Fruit fly (Drosophila melanogaster) whole organism, wandering third instar larva: ENCODE measurements around the gene CG4098.

ENCODE experiments used
- Abd-B ChIP-seq: fragments of >200 bp; optimal IDR thresholded peaks from 2 replicates; lab custom pipeline; 2017; ENCODE audit warnings: missing biosample characterization, missing genetic modification characterization
- CG32264 ChIP-seq: fragments of 200-800 bp; sonication (Bioruptor generic); optimal IDR thresholded peaks from 2 replicates; lab custom pipeline; 2016; ENCODE audit warnings: missing biosample characterization, missing genetic modification characterization
- CG9705 ChIP-seq: fragments of 200-800 bp; sonication (Bioruptor generic); optimal IDR thresholded peaks from 2 replicates; lab custom pipeline; 2018; ENCODE audit warnings: missing biosample characterization, mild to moderate bottlenecking, missing genetic modification characterization
- CrebA ChIP-seq: fragments of 200-800 bp; sonication (Bioruptor generic); optimal IDR thresholded peaks from 2 replicates; lab custom pipeline; 2016; ENCODE audit warnings: missing biosample characterization, mild to moderate bottlenecking, missing genetic modification characterization, borderline replicate concordance
- Dfd ChIP-seq: fragments of >200 bp; optimal IDR thresholded peaks from 2 replicates; lab custom pipeline; 2017; ENCODE audit warnings: missing biosample characterization, missing genetic modification characterization
- Dif ChIP-seq: fragments of 200-275, 200-300 bp; sonication (Bioruptor generic); optimal IDR thresholded peaks from 2 replicates; lab custom pipeline; 2018; ENCODE audit warnings: missing biosample characterization, missing genetic modification characterization; ENCODE audit not compliant: partially characterized antibody
- GATAd ChIP-seq: sonication (Bioruptor generic); optimal IDR thresholded peaks from 2 replicates; lab custom pipeline; 2016; ENCODE audit warnings: missing biosample characterization, missing genetic modification characterization
- HLH106 ChIP-seq: fragments of 200-800 bp; optimal IDR thresholded peaks from 3 replicates; lab custom pipeline; 2019; ENCODE audit warnings: missing biosample characterization, mild to moderate bottlenecking, missing genetic modification characterization, moderate library complexity
- Hnf4 ChIP-seq: fragments of 200-800 bp; sonication (Bioruptor generic); optimal IDR thresholded peaks from 2 replicates; lab custom pipeline; 2016; ENCODE audit warnings: missing biosample characterization, mild to moderate bottlenecking, missing genetic modification characterization
- Hr78 ChIP-seq: fragments of >200 bp; optimal IDR thresholded peaks from 2 replicates; lab custom pipeline; 2017; ENCODE audit warnings: missing biosample characterization, missing genetic modification characterization
- Hr83 ChIP-seq: fragments of 200-300 bp; sonication (Bioruptor generic); optimal IDR thresholded peaks from 2 replicates; lab custom pipeline; 2016; ENCODE audit warnings: missing biosample characterization, mild to moderate bottlenecking, missing genetic modification characterization, moderate library complexity; ENCODE audit not compliant: poor library complexity, severe bottlenecking
- Jra ChIP-seq: sonication (Bioruptor generic); optimal IDR thresholded peaks from 2 replicates; lab custom pipeline; 2016; ENCODE audit warnings: missing biosample characterization, missing genetic modification characterization
- Mio ChIP-seq: sonication (Bioruptor generic); optimal IDR thresholded peaks from 2 replicates; lab custom pipeline; 2016; ENCODE audit warnings: missing biosample characterization, missing genetic modification characterization
- Myc ChIP-seq: fragments of >200 bp; optimal IDR thresholded peaks from 2 replicates; lab custom pipeline; 2017
- N ChIP-seq: fragments of >200 bp; optimal IDR thresholded peaks from 2 replicates; lab custom pipeline; 2018; ENCODE audit warnings: missing biosample characterization, missing external identifiers, missing genetic modification characterization
- OdsH ChIP-seq: fragments of 200-800 bp; sonication (Bioruptor generic); optimal IDR thresholded peaks from 2 replicates; lab custom pipeline; 2016; ENCODE audit warnings: missing biosample characterization, mild to moderate bottlenecking, missing genetic modification characterization
- Rel ChIP-seq, 2 experiments: fragments of 200-800 bp; sonication (Bioruptor generic) in 1 of 2; optimal IDR thresholded peaks; 2 replicates in 1 of 2; 3 replicates in 1 of 2; lab custom pipeline; 2016 to 2019; ENCODE audit warnings: mild to moderate bottlenecking in 2 of 2, missing biosample characterization in 2 of 2, missing genetic modification characterization in 2 of 2, moderate library complexity in 1 of 2
- Sp1 ChIP-seq: fragments of 200-800 bp; sonication (Bioruptor generic); optimal IDR thresholded peaks from 3 replicates; lab custom pipeline; 2019; ENCODE audit warnings: missing biosample characterization, mild to moderate bottlenecking, missing genetic modification characterization, moderate library complexity
- Vsx2 ChIP-seq: fragments of 200-300, 225-300 bp; sonication (Bioruptor generic); optimal IDR thresholded peaks from 2 replicates; lab custom pipeline; 2018; ENCODE audit warnings: missing biosample characterization, missing genetic modification characterization; ENCODE audit not compliant: partially characterized antibody
- br ChIP-seq: fragments of 200-800 bp; sonication (Bioruptor generic); optimal IDR thresholded peaks from 2 replicates; lab custom pipeline; 2016; ENCODE audit warnings: missing biosample characterization, missing genetic modification characterization
- brk ChIP-seq: fragments of 200-800 bp; sonication (Bioruptor generic); optimal IDR thresholded peaks from 2 replicates; lab custom pipeline; 2016; ENCODE audit warnings: missing biosample characterization, mild to moderate bottlenecking, missing genetic modification characterization
- dl ChIP-seq, 2 experiments: fragments of 175-275, 200-275 bp in 1 of 2; fragments of 200-275 bp in 1 of 2; sonication (Bioruptor generic); optimal IDR thresholded peaks; lab custom pipeline; 2018; ENCODE audit warnings: mild to moderate bottlenecking in 2 of 2, missing biosample characterization in 2 of 2, missing genetic modification characterization in 2 of 2, moderate library complexity in 2 of 2; ENCODE audit not compliant: partially characterized antibody in 2 of 2, insufficient read depth in 1 of 2
- dmrt93B ChIP-seq: fragments of 200-800 bp; sonication (Bioruptor generic); optimal IDR thresholded peaks from 2 replicates; lab custom pipeline; 2018; ENCODE audit warnings: missing biosample characterization, mild to moderate bottlenecking, missing genetic modification characterization
- dsf ChIP-seq: sonication (Bioruptor generic); optimal IDR thresholded peaks from 2 replicates; lab custom pipeline; 2016; ENCODE audit warnings: missing biosample characterization, missing genetic modification characterization, borderline replicate concordance
- ey ChIP-seq: fragments of 200-800 bp; sonication (Bioruptor generic); optimal IDR thresholded peaks from 2 replicates; lab custom pipeline; 2016; ENCODE audit warnings: missing biosample characterization, missing genetic modification characterization
- foxo ChIP-seq, 2 experiments: fragments of 200-800 bp; sonication (Bioruptor generic); optimal IDR thresholded peaks; 2 replicates in 1 of 2; 3 replicates in 1 of 2; lab custom pipeline; 2016 to 2017; ENCODE audit warnings: missing biosample characterization in 2 of 2, missing genetic modification characterization in 2 of 2
- fru ChIP-seq: fragments of 200-800 bp; sonication (Bioruptor generic); optimal IDR thresholded peaks from 3 replicates; lab custom pipeline; 2016; ENCODE audit warnings: missing biosample characterization, mild to moderate bottlenecking, missing genetic modification characterization
- h ChIP-seq: fragments of 200-800 bp; sonication (Bioruptor generic); optimal IDR thresholded peaks from 3 replicates; lab custom pipeline; 2016; ENCODE audit warnings: missing biosample characterization, mild to moderate bottlenecking, missing genetic modification characterization
- jim ChIP-seq: fragments of 175-275, 200-325 bp; sonication (Bioruptor generic); optimal IDR thresholded peaks from 2 replicates; lab custom pipeline; 2016; ENCODE audit warnings: missing biosample characterization, mild to moderate bottlenecking, missing genetic modification characterization
- lola ChIP-seq: fragments of >200 bp; optimal IDR thresholded peaks from 2 replicates; lab custom pipeline; 2017; ENCODE audit warnings: missing biosample characterization, missing genetic modification characterization
- pan ChIP-seq: fragments of >200 bp; optimal IDR thresholded peaks from 2 replicates; lab custom pipeline; 2017
- psq ChIP-seq: fragments of 200-800 bp; sonication (Bioruptor generic); optimal IDR thresholded peaks from 3 replicates; lab custom pipeline; 2017; ENCODE audit warnings: missing biosample characterization, mild to moderate bottlenecking, missing genetic modification characterization, moderate library complexity
- rgr ChIP-seq: fragments of 200-800 bp; sonication (Bioruptor generic); optimal IDR thresholded peaks from 3 replicates; lab custom pipeline; 2016; ENCODE audit warnings: missing biosample characterization, mild to moderate bottlenecking, missing genetic modification characterization
- sage ChIP-seq: fragments of 200-800 bp; sonication (Bioruptor generic); optimal IDR thresholded peaks from 2 replicates; lab custom pipeline; 2016; ENCODE audit warnings: missing biosample characterization, mild to moderate bottlenecking, missing genetic modification characterization
- sv ChIP-seq: fragments of 200-800 bp; sonication (Bioruptor generic); optimal IDR thresholded peaks from 3 replicates; lab custom pipeline; 2016; ENCODE audit warnings: missing biosample characterization, missing genetic modification characterization
- tai ChIP-seq: sonication (Bioruptor generic); optimal IDR thresholded peaks from 2 replicates; lab custom pipeline; 2016; ENCODE audit warnings: missing biosample characterization, missing genetic modification characterization
- usp ChIP-seq: fragments of >200 bp; optimal IDR thresholded peaks from 2 replicates; lab custom pipeline; 2017; ENCODE audit warnings: missing biosample characterization, missing genetic modification characterization
- woc ChIP-seq: sonication (Bioruptor generic); optimal IDR thresholded peaks from 2 replicates; lab custom pipeline; 2016; ENCODE audit warnings: missing biosample characterization, mild to moderate bottlenecking, missing genetic modification characterization

Gene CG4098

DNA sequence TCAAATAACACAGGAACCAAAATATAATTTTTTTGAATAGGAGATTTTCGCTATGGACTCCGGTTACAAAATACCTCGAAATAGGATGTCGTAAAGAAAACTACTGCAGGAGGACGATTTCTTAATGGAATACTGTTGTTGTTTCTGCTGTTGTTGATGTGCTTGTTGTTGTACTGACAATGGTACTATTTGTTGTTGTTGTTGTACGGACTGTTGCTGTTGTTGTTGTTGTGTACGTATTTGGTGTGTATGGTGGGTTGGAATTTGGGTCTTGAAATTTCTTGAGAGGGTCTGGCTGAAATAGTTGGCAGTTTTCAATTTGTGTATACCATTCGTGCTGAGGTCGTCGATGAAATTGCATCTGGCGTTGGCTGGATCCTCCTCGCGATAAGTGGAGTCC, 17.1 kb upstream of the CG4098 start:
- no peak for TF ChIP-seq GATAd (GFP tag; lab: Kevin White, UChicago)
- no peak for TF ChIP-seq Dfd (GFP tag; lab: Kevin White, UChicago)
- no peak for TF ChIP-seq Hr83 (GFP tag; lab: Kevin White, UChicago)
- TF ChIP-seq CrebA (GFP tag; lab: Kevin White, UChicago): no peak
- no peak for TF ChIP-seq woc (GFP tag; lab: Kevin White, UChicago)
- no peak for TF ChIP-seq brk (GFP tag; lab: Kevin White, UChicago)
- no peak for TF ChIP-seq usp (GFP tag; lab: Kevin White, UChicago)
- no peak for TF ChIP-seq dl (GFP tag; optimal IDR thresholded peaks at IDR 0.05; lab: Kevin White, UChicago; ENCODE audit: insufficient read depth in 1 of 2, partially characterized antibody in 2 of 2)
- TF ChIP-seq Myc (lab: Kevin White, UChicago): no peak
- TF ChIP-seq dmrt93B (GFP tag; lab: Kevin White, UChicago): no peak
- TF ChIP-seq sv: no peak
- no peak for TF ChIP-seq Mio (GFP tag; lab: Kevin White, UChicago)
- no peak for TF ChIP-seq jim (GFP tag; lab: Kevin White, UChicago)
- TF ChIP-seq Jra: no peak
- TF ChIP-seq Vsx2 (GFP tag; lab: Kevin White, UChicago): no peak
- no peak for TF ChIP-seq HLH106 (tag; lab: Kevin White, UChicago)
- TF ChIP-seq tai (GFP tag; lab: Kevin White, UChicago): no peak
- TF ChIP-seq foxo (GFP tag; optimal IDR thresholded peaks at IDR 0.05; lab: Kevin White, UChicago): no peak
- no peak for TF ChIP-seq fru (GFP tag; lab: Kevin White, UChicago)

DNA sequence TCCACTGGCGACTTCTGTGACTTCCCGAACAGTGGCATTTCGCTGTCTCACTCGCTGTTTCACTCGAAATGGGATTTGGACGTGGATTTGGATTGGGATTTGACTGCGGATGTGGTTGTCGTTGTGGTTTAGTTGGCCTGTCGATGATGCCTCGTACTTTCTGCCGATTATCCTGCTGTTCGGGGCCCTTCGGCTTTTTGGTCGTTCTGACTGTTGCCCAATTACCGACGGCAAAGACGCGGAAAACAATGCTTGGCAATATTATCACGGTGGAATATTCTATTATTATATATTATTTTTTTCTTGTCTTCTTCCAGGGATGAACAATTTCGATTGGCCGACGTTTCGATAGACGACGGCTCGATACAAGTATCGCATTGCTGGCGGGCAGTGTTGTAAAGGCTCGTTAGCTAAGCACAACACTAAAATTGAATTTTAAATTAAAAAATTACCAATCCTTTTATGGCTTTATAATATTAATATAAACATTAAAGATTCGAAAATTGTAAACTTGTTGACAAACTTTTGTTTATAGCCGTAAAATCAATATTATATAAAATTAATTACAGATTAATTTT, 6.1 kb upstream of the CG4098 start, which contains the start of gene Mo25:
Gene Mo25, minus strand, starts transcription at position 341 of the 578 bp plus-strand sequence.
- TF ChIP-seq sage (GFP tag; lab: Kevin White, UChicago): peak; percentile 83
- TF ChIP-seq HLH106 (tag; lab: Kevin White, UChicago): peak; percentile 51
- TF ChIP-seq Hr78 (GFP tag; lab: Kevin White, UChicago): no peak
- TF ChIP-seq woc (GFP tag; lab: Kevin White, UChicago): no peak
- no peak for TF ChIP-seq GATAd (GFP tag; lab: Kevin White, UChicago)
- no peak for TF ChIP-seq Dif (GFP tag; lab: Kevin White, UChicago)
- peak; percentile 0 for TF ChIP-seq Myc (lab: Kevin White, UChicago)
- TF ChIP-seq dsf (GFP tag; lab: Kevin White, UChicago): peak; percentile 48
- peak; percentile 74 for TF ChIP-seq Hnf4
- TF ChIP-seq rgr (GFP tag; lab: Kevin White, UChicago): peak; percentile 73
- peak; percentile 52 for TF ChIP-seq Sp1 (GFP tag; lab: Kevin White, UChicago)
- no peak for TF ChIP-seq sv
- peak; percentile 53 for TF ChIP-seq psq (GFP tag; lab: Kevin White, UChicago)
- TF ChIP-seq br (GFP tag; lab: Kevin White, UChicago): peak; percentile 47
- peak; percentile 25 for TF ChIP-seq ey
- TF ChIP-seq Rel (GFP tag; optimal IDR thresholded peaks at IDR 0.05; lab: Kevin White, UChicago): peak; percentile 15
- TF ChIP-seq Rel (tag; optimal IDR thresholded peaks at IDR 0.05; lab: Kevin White, UChicago): peak; percentile 44
- TF ChIP-seq pan: no peak
- TF ChIP-seq Jra: peak; percentile 24
- TF ChIP-seq CG9705 (GFP tag; lab: Kevin White, UChicago): peak; percentile 18
- TF ChIP-seq Hr83 (GFP tag; lab: Kevin White, UChicago): peak; percentile 81
- TF ChIP-seq tai (GFP tag; lab: Kevin White, UChicago): no peak
- peak; percentile 42 for TF ChIP-seq OdsH
- peak; percentile 57 for TF ChIP-seq fru (GFP tag; lab: Kevin White, UChicago)
- TF ChIP-seq dmrt93B (GFP tag; lab: Kevin White, UChicago): peak; percentile 8
- TF ChIP-seq h (GFP tag; lab: Kevin White, UChicago): peak; percentile 67
- TF ChIP-seq CrebA (GFP tag; lab: Kevin White, UChicago): no peak
- TF ChIP-seq brk (GFP tag; lab: Kevin White, UChicago): peak; percentile 75
- peak in 1 of 2 experiments; percentile 68 for TF ChIP-seq foxo (GFP tag; optimal IDR thresholded peaks at IDR 0.05; lab: Kevin White, UChicago)

DNA sequence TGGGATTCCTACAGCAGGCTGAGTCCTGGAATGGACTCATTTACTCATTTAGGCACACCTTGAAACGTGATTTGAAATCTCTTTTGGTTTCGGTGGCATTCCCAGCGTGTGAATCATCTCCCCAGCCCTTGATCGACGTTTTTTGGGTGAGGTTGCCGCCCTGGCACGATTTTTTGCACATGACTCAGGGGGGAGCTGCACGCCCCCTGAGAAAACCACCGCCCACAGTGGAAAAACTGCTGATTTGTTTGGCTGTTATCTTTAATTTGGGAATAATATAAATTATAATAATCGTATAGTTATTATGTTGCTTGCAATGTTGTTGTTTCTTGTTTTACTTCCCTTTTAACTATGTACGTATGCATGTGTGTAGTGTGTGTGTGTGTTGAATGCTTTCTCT, 3.8 kb upstream of the CG4098 start:
- TF ChIP-seq Jra (peak; percentile 74), usp (GFP tag; lab: Kevin White, UChicago) (no peak), Abd-B (GFP tag; lab: Kevin White, UChicago) (no peak), Sp1 (GFP tag; lab: Kevin White, UChicago) (no peak), OdsH (no peak), GATAd (GFP tag; lab: Kevin White, UChicago) (no peak), CG32264 (GFP tag; lab: Kevin White, UChicago) (no peak), sage (GFP tag; lab: Kevin White, UChicago) (peak; percentile 62), HLH106 (tag; lab: Kevin White, UChicago) (peak; percentile 26), dsf (GFP tag; lab: Kevin White, UChicago) (no peak), pan (no peak), N (GFP tag; lab: Kevin White, UChicago) (no peak), lola (GFP tag; lab: Kevin White, UChicago) (no peak), Mio (GFP tag; lab: Kevin White, UChicago) (no peak), Myc (lab: Kevin White, UChicago) (no peak), CrebA (GFP tag; lab: Kevin White, UChicago) (no peak), ey (no peak), Dfd (GFP tag; lab: Kevin White, UChicago) (no peak), CG9705 (GFP tag; lab: Kevin White, UChicago) (no peak), h (GFP tag; lab: Kevin White, UChicago) (peak; percentile 48), dl (GFP tag; optimal IDR thresholded peaks at IDR 0.05; lab: Kevin White, UChicago; ENCODE audit: insufficient read depth in 1 of 2, partially characterized antibody in 2 of 2) (no peak), woc (GFP tag; lab: Kevin White, UChicago) (no peak), Hnf4 (no peak), Dif (GFP tag; lab: Kevin White, UChicago) (no peak), rgr (GFP tag; lab: Kevin White, UChicago) (peak; percentile 37), sv (no peak), br (GFP tag; lab: Kevin White, UChicago) (peak; percentile 15), Hr83 (GFP tag; lab: Kevin White, UChicago) (peak; percentile 60), jim (GFP tag; lab: Kevin White, UChicago) (no peak)
